Fruit fly (Drosophila melanogaster): ENCODE measurements around the gene ScsbetaG.

- TF ChIP-seq Optix (GFP tag; IDR thresholded peaks at IDR 0.05) (no peak), bcd (GFP tag; optimal IDR thresholded peaks at IDR 0.05) (no peak), CG11560 (tag; IDR thresholded peaks at IDR 0.05) (no peak), inv (GFP tag; IDR thresholded peaks at IDR 0.05; ENCODE audit: partially characterized antibody) (no peak), zen (tag; optimal IDR thresholded peaks at IDR 0.05) (no peak), usp (GFP tag; optimal IDR thresholded peaks at IDR 0.05) (no peak), CG14014 (GFP tag; IDR thresholded peaks at IDR 0.05) (no peak), lmd (GFP tag; IDR thresholded peaks at IDR 0.05) (no peak), Lim3 (GFP tag; IDR thresholded peaks at IDR 0.05) (no peak), cad (GFP tag; optimal IDR thresholded peaks at IDR 0.05) (no peak), psq (GFP tag; optimal IDR thresholded peaks at IDR 0.05) (no peak)
These were observed 16.3 kb upstream of the ScsbetaG start for dm6 chr3L:5579762-5580161.

Measured in whole organism, embryonic.